Worm (Caenorhabditis elegans): ENCODE results near the gene csn-5.

csn-5 gene

ce11 chrIV:5649073-5649583 is at the start of gene csn-5:
TSS of gene csn-5 (plus strand) at chrIV:5649533.
- TF ChIP-seq aly-1 (tag; optimal IDR thresholded peaks at IDR 0.05): no peak
- TF ChIP-seq ceh-36 (tag; optimal IDR thresholded peaks at IDR 0.05): no peak
- TF ChIP-seq sea-1 (GFP tag; conservative IDR thresholded peaks at IDR 0.05): no peak
- TF ChIP-seq ets-7 (tag; optimal IDR thresholded peaks at IDR 0.05): no peak

- no peak for TF ChIP-seq aly-1 (tag; optimal IDR thresholded peaks at IDR 0.05)
- TF ChIP-seq tbx-37 (GFP tag; conservative IDR thresholded peaks at IDR 0.05): no peak
- no peak for TF ChIP-seq hnd-1 (tag; optimal IDR thresholded peaks at IDR 0.05)
- no peak for TF ChIP-seq tbx-11 (GFP tag; IDR thresholded peaks at IDR 0.05)
- no peak for TF ChIP-seq B0310.2 (tag; optimal IDR thresholded peaks at IDR 0.05)
- no peak for TF ChIP-seq sea-1 (GFP tag; conservative IDR thresholded peaks at IDR 0.05)
- TF ChIP-seq hmg-4 (GFP tag; optimal IDR thresholded peaks at IDR 0.05): peak; percentile 52
- TF ChIP-seq scrt-1 (GFP tag; IDR thresholded peaks at IDR 0.05): no peak
Observed at ce11 chrIV:5600316-5600715, 49.0 kb upstream of the csn-5 start.

- TF ChIP-seq ceh-36 (tag; optimal IDR thresholded peaks at IDR 0.05) (no peak), hmg-4 (GFP tag; optimal IDR thresholded peaks at IDR 0.05) (no peak), tra-4 (tag; optimal IDR thresholded peaks at IDR 0.05) (no peak), B0310.2 (tag; optimal IDR thresholded peaks at IDR 0.05) (no peak), ets-7 (tag; optimal IDR thresholded peaks at IDR 0.05) (no peak), tbx-11 (GFP tag; IDR thresholded peaks at IDR 0.05) (no peak), ceh-13 (GFP tag; optimal IDR thresholded peaks at IDR 0.05) (no peak), scrt-1 (GFP tag; IDR thresholded peaks at IDR 0.05) (no peak), F13C5.2 (tag; optimal IDR thresholded peaks at IDR 0.05) (no peak), hnd-1 (tag; optimal IDR thresholded peaks at IDR 0.05) (no peak), hmbx-1 (tag; optimal IDR thresholded peaks at IDR 0.05) (no peak), ama-1 (optimal IDR thresholded peaks at IDR 0.05) (no peak), flt-1 (GFP tag; IDR thresholded peaks at IDR 0.05) (no peak), aly-1 (tag; optimal IDR thresholded peaks at IDR 0.05) (no peak), pes-1 (GFP tag; IDR thresholded peaks at IDR 0.05) (no peak), sea-1 (GFP tag; conservative IDR thresholded peaks at IDR 0.05) (no peak)
Observed at ce11 chrIV:5602415-5602814, 46.9 kb upstream of the csn-5 start.

ce11 chrIV:5603321-5603720 is 46.0 kb upstream of the csn-5 start:
- TF ChIP-seq pes-1 (GFP tag; IDR thresholded peaks at IDR 0.05) (no peak), hnd-1 (tag; optimal IDR thresholded peaks at IDR 0.05) (no peak), ets-7 (tag; optimal IDR thresholded peaks at IDR 0.05) (no peak), hmbx-1 (tag; optimal IDR thresholded peaks at IDR 0.05) (no peak), ama-1 (optimal IDR thresholded peaks at IDR 0.05) (no peak), tbx-11 (GFP tag; IDR thresholded peaks at IDR 0.05) (no peak), sea-1 (GFP tag; conservative IDR thresholded peaks at IDR 0.05) (no peak), tra-4 (tag; optimal IDR thresholded peaks at IDR 0.05) (no peak), B0310.2 (tag; optimal IDR thresholded peaks at IDR 0.05) (no peak), flt-1 (GFP tag; IDR thresholded peaks at IDR 0.05) (no peak)

ce11 chrIV:5604465-5604864 is 44.9 kb upstream of the csn-5 start:
- TF ChIP-seq pes-1 (GFP tag; IDR thresholded peaks at IDR 0.05) (no peak), tra-4 (tag; optimal IDR thresholded peaks at IDR 0.05) (no peak), tbx-11 (GFP tag; IDR thresholded peaks at IDR 0.05) (no peak), ceh-13 (GFP tag; optimal IDR thresholded peaks at IDR 0.05) (no peak), ama-1 (optimal IDR thresholded peaks at IDR 0.05) (no peak), tbx-37 (GFP tag; conservative IDR thresholded peaks at IDR 0.05) (no peak), hmg-4 (GFP tag; optimal IDR thresholded peaks at IDR 0.05) (no peak), sea-1 (GFP tag; conservative IDR thresholded peaks at IDR 0.05) (no peak), ceh-36 (tag; optimal IDR thresholded peaks at IDR 0.05) (no peak), flt-1 (GFP tag; IDR thresholded peaks at IDR 0.05) (no peak), B0310.2 (tag; optimal IDR thresholded peaks at IDR 0.05) (no peak), hnd-1 (tag; optimal IDR thresholded peaks at IDR 0.05) (no peak), scrt-1 (GFP tag; IDR thresholded peaks at IDR 0.05) (no peak), hmbx-1 (tag; optimal IDR thresholded peaks at IDR 0.05) (no peak), ets-7 (tag; optimal IDR thresholded peaks at IDR 0.05) (no peak), F13C5.2 (tag; optimal IDR thresholded peaks at IDR 0.05) (no peak), aly-1 (tag; optimal IDR thresholded peaks at IDR 0.05) (no peak)

- no peak for TF ChIP-seq hmg-4 (GFP tag; optimal IDR thresholded peaks at IDR 0.05)
- no peak for TF ChIP-seq pes-1 (GFP tag; IDR thresholded peaks at IDR 0.05)
- no peak for TF ChIP-seq ets-7 (tag; optimal IDR thresholded peaks at IDR 0.05)
- no peak for TF ChIP-seq sea-1 (GFP tag; conservative IDR thresholded peaks at IDR 0.05)
- TF ChIP-seq aly-1 (tag; optimal IDR thresholded peaks at IDR 0.05): no peak
- no peak for TF ChIP-seq ama-1 (optimal IDR thresholded peaks at IDR 0.05)
- no peak for TF ChIP-seq hnd-1 (tag; optimal IDR thresholded peaks at IDR 0.05)
- TF ChIP-seq ceh-36 (tag; optimal IDR thresholded peaks at IDR 0.05): no peak
- no peak for TF ChIP-seq scrt-1 (GFP tag; IDR thresholded peaks at IDR 0.05)
- no peak for TF ChIP-seq tbx-37 (GFP tag; conservative IDR thresholded peaks at IDR 0.05)
- TF ChIP-seq tbx-11 (GFP tag; IDR thresholded peaks at IDR 0.05): no peak
- no peak for TF ChIP-seq hmbx-1 (tag; optimal IDR thresholded peaks at IDR 0.05)
- TF ChIP-seq ceh-13 (GFP tag; optimal IDR thresholded peaks at IDR 0.05): no peak
- TF ChIP-seq B0310.2 (tag; optimal IDR thresholded peaks at IDR 0.05): no peak
- no peak for TF ChIP-seq F13C5.2 (tag; optimal IDR thresholded peaks at IDR 0.05)
- TF ChIP-seq flt-1 (GFP tag; IDR thresholded peaks at IDR 0.05): no peak
- no peak for TF ChIP-seq tra-4 (tag; optimal IDR thresholded peaks at IDR 0.05)
Observed at ce11 chrIV:5605225-5605624, 44.1 kb upstream of the csn-5 start.

DNA sequence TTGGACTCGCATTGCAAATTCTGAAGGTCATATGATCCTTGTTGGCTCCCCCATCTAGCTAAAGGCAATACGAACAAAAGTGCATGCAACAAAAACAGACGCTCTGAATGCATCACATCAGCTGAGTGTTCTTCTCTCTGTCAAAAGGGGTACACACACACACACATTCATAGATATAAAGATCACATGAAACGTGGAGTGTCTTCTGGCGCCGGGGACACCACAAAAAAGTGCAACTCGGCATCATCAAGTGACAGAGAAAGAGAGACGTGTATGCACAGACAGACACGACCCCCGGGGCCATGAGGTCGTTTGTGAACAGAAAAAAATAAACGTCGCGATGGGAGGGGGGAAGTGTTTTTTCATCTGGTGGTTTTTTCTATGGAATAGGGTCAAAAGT is 42.0 kb upstream of the csn-5 start:
- TF ChIP-seq ets-7 (tag; optimal IDR thresholded peaks at IDR 0.05) (no peak), ama-1 (optimal IDR thresholded peaks at IDR 0.05) (no peak), tbx-37 (GFP tag; conservative IDR thresholded peaks at IDR 0.05) (no peak), pes-1 (GFP tag; IDR thresholded peaks at IDR 0.05) (no peak), hnd-1 (tag; optimal IDR thresholded peaks at IDR 0.05) (no peak)

DNA sequence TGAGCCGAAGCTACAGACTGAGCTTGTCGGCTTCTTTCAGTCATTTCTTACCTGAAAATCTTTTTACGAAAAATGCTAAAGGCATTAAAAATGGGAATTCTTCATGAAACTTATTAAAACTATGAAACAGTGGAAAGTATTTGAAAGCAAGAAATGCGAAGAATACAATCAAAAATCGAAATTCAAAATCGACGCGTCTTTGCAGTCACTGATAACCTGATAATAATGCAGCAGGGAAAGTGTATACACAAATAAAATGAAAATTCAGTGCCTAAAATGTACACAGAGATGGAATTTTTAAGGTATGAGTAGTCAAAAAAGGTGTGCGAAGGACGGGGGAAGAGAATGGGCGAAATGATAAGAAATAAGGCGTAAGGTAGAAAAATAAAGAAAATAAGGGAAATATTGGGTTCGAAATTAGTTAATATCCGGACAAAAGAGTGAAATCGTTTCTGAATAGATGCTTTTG is 34.7 kb upstream of the csn-5 start, which contains the start of gene C39H7.4:
TSS of gene C39H7.4 (minus strand) at position 51 of the 469 bp plus-strand sequence.
- TF ChIP-seq F13C5.2 (tag; optimal IDR thresholded peaks at IDR 0.05) (no peak), tra-4 (tag; optimal IDR thresholded peaks at IDR 0.05) (no peak), B0310.2 (tag; optimal IDR thresholded peaks at IDR 0.05) (no peak), ceh-36 (tag; optimal IDR thresholded peaks at IDR 0.05) (no peak), hnd-1 (tag; optimal IDR thresholded peaks at IDR 0.05) (no peak), hmbx-1 (tag; optimal IDR thresholded peaks at IDR 0.05) (no peak), aly-1 (tag; optimal IDR thresholded peaks at IDR 0.05) (no peak), scrt-1 (GFP tag; IDR thresholded peaks at IDR 0.05) (no peak), sea-1 (GFP tag; conservative IDR thresholded peaks at IDR 0.05) (no peak), tbx-37 (GFP tag; conservative IDR thresholded peaks at IDR 0.05) (no peak), ets-7 (tag; optimal IDR thresholded peaks at IDR 0.05) (no peak), tbx-11 (GFP tag; IDR thresholded peaks at IDR 0.05) (no peak)
